Fruit fly (Drosophila melanogaster): ENCODE data around the gene CG12084.
A peak's percentile ranks its signal among the peaks of the same experiment; 100 is the strongest.

The CG12084 gene

DNA sequence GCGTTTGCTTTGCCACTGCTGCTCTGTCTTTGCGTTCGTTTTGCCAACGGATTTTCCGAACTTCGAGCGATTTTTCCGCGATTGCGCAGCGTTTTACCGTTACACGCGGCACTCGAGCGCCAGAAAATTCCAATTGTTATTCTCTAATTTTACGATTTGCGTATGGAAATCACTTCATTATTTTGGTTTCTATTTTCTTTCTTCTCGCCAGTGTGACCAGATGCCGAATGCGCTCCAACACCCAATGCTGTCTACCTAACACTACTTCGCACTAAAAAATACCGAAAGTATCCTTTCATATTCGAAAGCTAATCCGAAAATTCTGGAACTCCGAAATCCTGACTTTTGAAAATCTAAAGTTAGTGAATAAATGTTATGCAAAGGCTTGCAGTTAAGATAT lies at the start of gene CG12084:
CG12084 (minus strand) TSS at position 236 of the 400 bp plus-strand sequence.
- TF ChIP-seq CG11902 (GFP tag; optimal IDR thresholded peaks at IDR 0.05) (no peak), Sox14 (GFP tag; optimal IDR thresholded peaks at IDR 0.05) (peak; percentile 82)

DNA sequence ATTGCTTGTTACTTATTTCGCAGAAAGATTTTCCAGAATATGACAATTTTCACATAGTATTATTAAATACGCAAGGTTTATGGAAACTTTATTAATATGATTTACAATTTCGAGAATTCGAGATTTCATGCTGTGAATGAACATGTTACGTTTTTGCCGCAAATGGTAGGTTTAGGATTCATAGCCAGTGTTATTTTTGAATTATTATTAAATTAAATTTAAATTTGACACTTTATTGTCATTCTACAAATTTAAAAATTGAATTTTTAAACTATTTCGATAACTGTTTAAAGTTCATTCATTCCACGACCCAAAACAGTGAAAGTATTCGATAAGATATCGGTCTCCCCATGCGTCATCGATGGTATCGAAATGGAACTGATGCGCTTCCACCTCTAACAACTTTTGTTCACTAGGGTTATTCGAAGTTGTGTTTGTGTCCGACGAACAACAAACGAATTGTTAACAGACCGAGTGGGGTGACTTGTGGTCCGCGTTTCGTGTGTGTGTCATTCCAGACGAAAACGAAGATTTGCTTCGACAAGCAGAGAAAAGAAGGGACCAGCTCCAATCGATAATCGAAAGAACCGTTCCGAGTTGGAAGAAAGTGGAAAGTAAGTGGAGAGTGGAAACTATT lies 49.4 kb upstream of the CG12084 start, which contains the start of the genes CG32313 and Pcyt1:
CG32313 (minus strand) TSS at position 51 of the 637 bp plus-strand sequence.
Pcyt1 (plus strand) TSS at position 400 of the 637 bp plus-strand sequence.
- peak; percentile 79 for TF ChIP-seq svp (GFP tag)
- peak; percentile 46 for TF ChIP-seq CG6854 (GFP tag; optimal IDR thresholded peaks at IDR 0.05)
- TF ChIP-seq Eip78C (GFP tag): peak; percentile 67
- peak; percentile 24 for TF ChIP-seq esn (GFP tag; optimal IDR thresholded peaks at IDR 0.05)
- TF ChIP-seq Sox14 (GFP tag; optimal IDR thresholded peaks at IDR 0.05): peak; percentile 28
- TF ChIP-seq Eip93F (GFP tag; optimal IDR thresholded peaks at IDR 0.05): peak; percentile 31
- peak; percentile 15 for TF ChIP-seq Sox102F (GFP tag; optimal IDR thresholded peaks at IDR 0.05)
- TF ChIP-seq acj6 (GFP tag; optimal IDR thresholded peaks at IDR 0.05): no peak
- no peak for TF ChIP-seq CG6276 (GFP tag; optimal IDR thresholded peaks at IDR 0.05)

- TF ChIP-seq dsx (GFP tag; optimal IDR thresholded peaks at IDR 0.05; ENCODE audit: poor library complexity, severe bottlenecking): no peak
- no peak for TF ChIP-seq Hr39 (GFP tag; optimal IDR thresholded peaks at IDR 0.05)
- no peak for TF ChIP-seq CG15336 (GFP tag; IDR thresholded peaks at IDR 0.05)
- TF ChIP-seq lz (GFP tag; optimal IDR thresholded peaks at IDR 0.05): no peak
- no peak for TF ChIP-seq fd85E (GFP tag; optimal IDR thresholded peaks at IDR 0.05)
- no peak for TF ChIP-seq spab (GFP tag; optimal IDR thresholded peaks at IDR 0.05)
- TF ChIP-seq CG3032 (tag; optimal IDR thresholded peaks at IDR 0.05): no peak
- no peak for TF ChIP-seq net (GFP tag; optimal IDR thresholded peaks at IDR 0.05)
- no peak for TF ChIP-seq fkh (GFP tag; optimal IDR thresholded peaks at IDR 0.05)
- no peak for TF ChIP-seq vri (GFP tag; optimal IDR thresholded peaks at IDR 0.05)
- TF ChIP-seq CG8632 (GFP tag; optimal IDR thresholded peaks at IDR 0.05): no peak
- no peak for TF ChIP-seq ss (GFP tag; optimal IDR thresholded peaks at IDR 0.05)
- peak; percentile 84 for TF ChIP-seq svp (GFP tag)
- TF ChIP-seq esn (GFP tag; optimal IDR thresholded peaks at IDR 0.05): no peak
- no peak for TF ChIP-seq CG11902 (GFP tag; optimal IDR thresholded peaks at IDR 0.05)
- no peak for TF ChIP-seq Lpt (GFP tag; optimal IDR thresholded peaks at IDR 0.05)
- TF ChIP-seq Smox (GFP tag; optimal IDR thresholded peaks at IDR 0.05): no peak
- peak; percentile 3 for TF ChIP-seq Eip78C (GFP tag)
These were observed 41.9 kb upstream of the CG12084 start for dm6 chr3L:1538314-1538854.

DNA sequence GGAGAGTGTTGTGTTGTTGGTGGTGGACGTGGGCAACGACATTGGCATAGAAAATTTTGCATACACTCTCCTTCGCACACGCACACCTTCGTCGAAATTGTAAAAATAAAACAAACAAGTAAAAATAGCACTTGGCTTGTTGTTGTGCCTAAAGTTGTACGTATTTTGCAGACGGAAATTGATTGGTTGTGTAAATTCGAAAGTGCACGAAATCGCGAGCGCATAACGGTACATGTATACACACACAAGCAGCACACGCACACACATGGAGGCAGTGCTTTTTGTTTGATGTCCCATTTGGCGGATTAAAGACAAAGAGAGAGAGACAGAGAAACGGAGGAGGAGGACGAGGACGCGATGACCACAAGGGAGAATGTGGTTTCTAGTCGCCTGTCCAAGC lies 40.9 kb upstream of the CG12084 start:
- no peak for TF ChIP-seq CG6163 (GFP tag; IDR thresholded peaks at IDR 0.05)
- no peak for TF ChIP-seq CG1621 (tag; optimal IDR thresholded peaks at IDR 0.05)
- TF ChIP-seq CG16779 (tag; optimal IDR thresholded peaks at IDR 0.05): peak; percentile 33

DNA sequence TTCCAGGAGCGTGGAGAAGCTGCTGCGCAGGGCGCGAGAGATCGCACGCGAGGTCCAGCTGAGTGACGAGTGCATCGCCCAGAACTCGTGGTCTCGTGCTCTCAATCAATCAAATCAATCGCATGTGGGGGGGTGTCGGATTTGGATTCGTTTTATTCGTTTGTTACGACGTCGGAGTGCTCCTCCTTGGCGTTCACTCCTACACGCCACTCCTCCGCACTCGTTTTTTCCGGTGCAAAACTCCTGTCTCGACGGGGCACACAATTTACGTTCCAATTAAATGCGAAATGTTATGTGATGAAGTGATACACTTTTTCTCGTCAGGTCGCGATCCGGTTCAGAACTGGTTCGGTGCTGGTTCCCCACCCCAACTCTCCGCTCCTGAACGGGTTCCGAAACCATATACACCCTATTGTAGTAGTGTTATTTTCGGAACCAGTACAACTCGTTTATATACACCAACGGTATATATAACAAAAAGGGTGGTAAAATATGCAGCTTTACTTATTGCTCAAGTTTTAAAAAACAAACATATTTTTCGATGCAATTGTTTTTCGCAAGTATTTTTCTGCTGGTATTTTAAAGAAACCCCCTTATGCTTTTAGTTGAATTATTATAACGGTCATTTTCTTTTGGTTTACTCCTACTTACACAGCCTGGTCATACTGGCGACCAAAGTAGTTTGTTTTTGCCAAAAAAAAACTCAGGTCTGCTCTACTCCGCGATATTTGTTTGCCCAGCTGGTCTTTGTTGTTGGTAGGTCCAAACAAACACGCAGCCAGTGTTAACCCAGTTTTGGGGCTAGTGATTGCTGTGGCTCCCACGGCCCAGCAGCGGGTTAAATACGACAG lies 40.3 kb upstream of the CG12084 start, which contains the start of the genes CG12091 and pns:
CG12091 (minus strand) TSS at position 349 of the 851 bp plus-strand sequence.
pns (plus strand) TSS at position 651 of the 851 bp plus-strand sequence.
- TF ChIP-seq svp (GFP tag): peak; percentile 96
- TF ChIP-seq eg (GFP tag; IDR thresholded peaks at IDR 0.05): peak; percentile 70
- no peak for TF ChIP-seq CG10631 (GFP tag; optimal IDR thresholded peaks at IDR 0.05)
- peak; percentile 33 for TF ChIP-seq CG6792 (GFP tag; optimal IDR thresholded peaks at IDR 0.05)
- peak; percentile 60 for TF ChIP-seq CG31627 (GFP tag; optimal IDR thresholded peaks at IDR 0.05)
- 0 out of 2 replicates have a peak, but pooled peaks have one; percentile 13 for TF ChIP-seq Gug (GFP tag; IDR thresholded peaks at IDR 0.05)
- TF ChIP-seq vri (GFP tag; optimal IDR thresholded peaks at IDR 0.05): peak; percentile 23
- TF ChIP-seq OdsH (GFP tag; optimal IDR thresholded peaks at IDR 0.05): no peak
- no peak for TF ChIP-seq CG10669 (GFP tag; optimal IDR thresholded peaks at IDR 0.05)
- TF ChIP-seq CG8119 (GFP tag; IDR thresholded peaks at IDR 0.05): peak; percentile 24; the same call in 1 of the 3 replicates
- TF ChIP-seq CG15336 (GFP tag; IDR thresholded peaks at IDR 0.05): peak; percentile 54
- peak; percentile 39 for TF ChIP-seq CG7368 (GFP tag; optimal IDR thresholded peaks at IDR 0.05)
- TF ChIP-seq Hr39 (GFP tag; optimal IDR thresholded peaks at IDR 0.05): no peak
- no peak for TF ChIP-seq fd85E (GFP tag; optimal IDR thresholded peaks at IDR 0.05)
- TF ChIP-seq acj6 (GFP tag; optimal IDR thresholded peaks at IDR 0.05): no peak
- no peak for TF ChIP-seq CG6808 (GFP tag; optimal IDR thresholded peaks at IDR 0.05)
- TF ChIP-seq Smox (GFP tag; optimal IDR thresholded peaks at IDR 0.05): no peak
- TF ChIP-seq ss (GFP tag; optimal IDR thresholded peaks at IDR 0.05): peak in 1 of 2 experiments; percentile 29
- no peak for TF ChIP-seq dsx (GFP tag; optimal IDR thresholded peaks at IDR 0.05; ENCODE audit: poor library complexity, severe bottlenecking)
- TF ChIP-seq fd59A (GFP tag; optimal IDR thresholded peaks at IDR 0.05): no peak
- no peak for TF ChIP-seq Met (GFP tag; optimal IDR thresholded peaks at IDR 0.05)

Measured in whole organism, prepupa.